Worm (Caenorhabditis elegans) whole organism, L1 larva: ENCODE results near the gene F40F4.7.

ENCODE experiments used
- C04F5.9 ChIP-seq: sonication (generic microtip); optimal IDR thresholded peaks from 2 replicates; lab custom pipeline; 2016; ENCODE audit warnings: missing genetic modification characterization, missing compliant biosample characterization
- C34B4.2 ChIP-seq: sonication (generic microtip); optimal IDR thresholded peaks from 2 replicates; lab custom pipeline; 2017; ENCODE audit warnings: mild to moderate bottlenecking, missing genetic modification characterization, missing compliant biosample characterization
- Y116A8C.19 ChIP-seq: sonication (generic microtip); optimal IDR thresholded peaks from 2 replicates; lab custom pipeline; 2016; ENCODE audit warnings: missing compliant biosample characterization, missing genetic modification characterization, borderline replicate concordance
- aly-2 ChIP-seq: fragments of 150-350 bp; optimal IDR thresholded peaks from 2 replicates; lab custom pipeline; 2014; ENCODE audit warnings: missing biosample characterization, missing genetic modification characterization
- ama-1 ChIP-seq: fragments of 150-350 bp; optimal IDR thresholded peaks from 2 replicates; lab custom pipeline; 2014
- ceh-63 ChIP-seq: fragments of 200-800 bp; sonication (Bioruptor generic); optimal IDR thresholded peaks from 2 replicates; lab custom pipeline; 2018; ENCODE audit warnings: mild to moderate bottlenecking, missing genetic modification characterization, missing compliant biosample characterization
- ceh-82 ChIP-seq, 3 experiments: fragments of 150-350 bp in 1 of 3; sonication (generic microtip) in 2 of 3; optimal IDR thresholded peaks; 2 replicates each; lab custom pipeline; 2014 to 2017; ENCODE audit warnings: missing biosample characterization in 3 of 3, missing genetic modification characterization in 3 of 3
- ceh-90 ChIP-seq: sonication (generic microtip); optimal IDR thresholded peaks from 2 replicates; lab custom pipeline; 2016; ENCODE audit warnings: missing genetic modification characterization, missing compliant biosample characterization
- dpl-1 ChIP-seq, 3 experiments: fragments of 150-350 bp in 2 of 3; sonication (generic microtip) in 1 of 3; optimal IDR thresholded peaks; 2 replicates each; lab custom pipeline; 2014 to 2017; ENCODE audit warnings: missing biosample characterization in 3 of 3, missing genetic modification characterization in 3 of 3, missing genetic modification reagents in 3 of 3
- dsc-1 ChIP-seq: sonication (generic microtip); optimal IDR thresholded peaks from 2 replicates; lab custom pipeline; 2016; ENCODE audit warnings: mild to moderate bottlenecking, missing genetic modification characterization, missing compliant biosample characterization
- elt-2 ChIP-seq: sonication (generic microtip); optimal IDR thresholded peaks from 2 replicates; lab custom pipeline; 2016; ENCODE audit warnings: missing genetic modification characterization, mild to moderate bottlenecking, inconsistent platforms, missing compliant biosample characterization, missing genetic modification reagents
- ets-5 ChIP-seq: fragments of 200-800 bp; sonication (Bioruptor generic); IDR thresholded peaks from 2 replicates; pipeline ENCODE4 v1.3.6; 2022; ENCODE audit warnings: missing genetic modification characterization, missing compliant biosample characterization
- fkh-4 ChIP-seq: sonication (generic microtip); optimal IDR thresholded peaks from 2 replicates; lab custom pipeline; 2016; ENCODE audit warnings: missing compliant biosample characterization, missing genetic modification characterization, borderline replicate concordance
- fkh-8 ChIP-seq: sonication (generic microtip); optimal IDR thresholded peaks from 2 replicates; lab custom pipeline; 2016; ENCODE audit warnings: mild to moderate bottlenecking, missing genetic modification characterization, missing compliant biosample characterization
- hlh-4 ChIP-seq: sonication (generic microtip); optimal IDR thresholded peaks from 2 replicates; lab custom pipeline; 2016; ENCODE audit warnings: mild to moderate bottlenecking, missing genetic modification characterization, missing compliant biosample characterization
- jun-1 ChIP-seq: fragments of 150-350 bp; optimal IDR thresholded peaks from 2 replicates; lab custom pipeline; 2014; ENCODE audit warnings: missing biosample characterization, missing genetic modification reagents, missing genetic modification characterization
- lin-13 ChIP-seq: fragments of 150-350 bp; optimal IDR thresholded peaks from 2 replicates; lab custom pipeline; 2014; ENCODE audit warnings: missing biosample characterization, missing genetic modification reagents, missing genetic modification characterization
- lin-14 ChIP-seq: fragments of 200-800 bp; sonication (Bioruptor generic); optimal IDR thresholded peaks from 2 replicates; lab custom pipeline; 2018; ENCODE audit warnings: mild to moderate bottlenecking, missing genetic modification characterization, moderate library complexity, missing compliant biosample characterization
- lin-35 ChIP-seq, 2 experiments: fragments of 150-350 bp; optimal IDR thresholded peaks; 2 replicates each; lab custom pipeline; 2014; ENCODE audit warnings: missing biosample characterization in 2 of 2, missing genetic modification characterization in 2 of 2, missing genetic modification reagents in 2 of 2
- lsy-2 ChIP-seq, 2 experiments: fragments of 150-350 bp; optimal IDR thresholded peaks; 2 replicates each; lab custom pipeline; 2014; ENCODE audit warnings: missing biosample characterization in 2 of 2, missing genetic modification characterization in 2 of 2
- mab-9 ChIP-seq: fragments of 200-800 bp; sonication (Bioruptor generic); IDR thresholded peaks from 2 replicates; pipeline ENCODE4 v1.3.6; 2022; ENCODE audit warnings: missing genetic modification reagents, missing genetic modification characterization, missing compliant biosample characterization
- mef-2 ChIP-seq: fragments of 150-350 bp; optimal IDR thresholded peaks from 2 replicates; lab custom pipeline; 2014; ENCODE audit warnings: missing biosample characterization, missing genetic modification characterization
- mep-1 ChIP-seq: fragments of 150-350 bp; optimal IDR thresholded peaks from 2 replicates; lab custom pipeline; 2014; ENCODE audit warnings: missing biosample characterization, missing genetic modification characterization
- nhr-20 ChIP-seq: sonication (generic microtip); optimal IDR thresholded peaks from 2 replicates; lab custom pipeline; 2016; ENCODE audit warnings: mild to moderate bottlenecking, missing genetic modification characterization, missing compliant biosample characterization
- nhr-47 ChIP-seq: sonication (generic microtip); optimal IDR thresholded peaks from 2 replicates; lab custom pipeline; 2016; ENCODE audit warnings: mild to moderate bottlenecking, missing genetic modification characterization, moderate library complexity, missing compliant biosample characterization
- nhr-71 ChIP-seq: sonication (generic microtip); optimal IDR thresholded peaks from 2 replicates; lab custom pipeline; 2016; ENCODE audit warnings: mild to moderate bottlenecking, missing genetic modification characterization, moderate library complexity, missing compliant biosample characterization
- nhr-90 ChIP-seq: sonication (generic microtip); optimal IDR thresholded peaks from 2 replicates; lab custom pipeline; 2016; ENCODE audit warnings: mild to moderate bottlenecking, missing genetic modification characterization, missing compliant biosample characterization; ENCODE audit not compliant: poor library complexity
- pqm-1 ChIP-seq: sonication (generic microtip); optimal IDR thresholded peaks from 3 replicates; lab custom pipeline; 2017; ENCODE audit warnings: missing biosample characterization, missing genetic modification characterization
- rnt-1 ChIP-seq: sonication (generic microtip); optimal IDR thresholded peaks from 2 replicates; lab custom pipeline; 2016; ENCODE audit warnings: mild to moderate bottlenecking, missing genetic modification characterization, moderate library complexity, missing compliant biosample characterization
- snpc-4 ChIP-seq: fragments of 150-350 bp; optimal IDR thresholded peaks from 2 replicates; lab custom pipeline; 2014; ENCODE audit warnings: missing biosample characterization, missing genetic modification characterization
- snu-23 ChIP-seq: sonication (generic microtip); optimal IDR thresholded peaks from 2 replicates; lab custom pipeline; 2016; ENCODE audit warnings: missing genetic modification characterization, missing compliant biosample characterization
- sox-4 ChIP-seq: sonication (generic microtip); optimal IDR thresholded peaks from 2 replicates; lab custom pipeline; 2016; ENCODE audit warnings: missing genetic modification characterization, missing compliant biosample characterization
- sup-37 ChIP-seq: fragments of 200-800 bp; sonication (Bioruptor generic); optimal IDR thresholded peaks from 2 replicates; lab custom pipeline; 2018; ENCODE audit warnings: mild to moderate bottlenecking, missing genetic modification characterization, missing compliant biosample characterization
- tlp-1 ChIP-seq: fragments of 150-350 bp; optimal IDR thresholded peaks from 2 replicates; lab custom pipeline; 2014; ENCODE audit warnings: missing biosample characterization, missing genetic modification characterization
- vab-15 ChIP-seq: sonication (generic microtip); optimal IDR thresholded peaks from 2 replicates; lab custom pipeline; 2017; ENCODE audit warnings: missing genotype, mild to moderate bottlenecking, missing genetic modification characterization, missing compliant biosample characterization
- zip-4 ChIP-seq: fragments of 200-800 bp; sonication (Bioruptor generic); optimal IDR thresholded peaks from 2 replicates; lab custom pipeline; 2018; ENCODE audit warnings: mild to moderate bottlenecking, missing genetic modification characterization, moderate library complexity, missing compliant biosample characterization
- ztf-4 ChIP-seq: fragments of 150-350 bp; optimal IDR thresholded peaks from 2 replicates; lab custom pipeline; 2014; ENCODE audit warnings: missing biosample characterization, missing genetic modification characterization

F40F4.7 gene

DNA sequence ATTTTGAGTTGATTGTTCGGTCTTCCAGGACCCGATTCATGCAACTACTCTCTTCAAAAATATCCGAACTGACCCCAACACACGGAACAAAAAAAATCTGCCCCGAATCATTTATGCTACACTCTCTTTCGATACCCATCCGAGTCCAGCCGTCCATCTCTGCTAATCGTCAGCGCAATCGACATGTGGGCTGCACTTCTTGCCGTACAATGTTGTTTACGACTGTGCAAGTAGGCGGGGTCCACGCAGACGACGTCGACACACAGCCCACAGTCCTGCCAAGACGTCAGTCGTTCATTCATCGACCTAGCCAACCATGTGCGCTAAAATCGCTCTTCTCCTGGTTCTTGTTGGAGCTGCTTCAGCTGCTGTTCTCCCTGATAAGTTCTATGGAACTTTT, 13.1 kb upstream of the F40F4.7 start, which contains the start of gene lbp-1:
Gene lbp-1 (plus strand): TSS at position 301 of the 400 bp plus-strand sequence.
- TF ChIP-seq mef-2: no peak
- no peak for TF ChIP-seq lsy-2 (tag; optimal IDR thresholded peaks at IDR 0.05; lab: Kevin White, UChicago)
- no peak for TF ChIP-seq ama-1 (lab: Kevin White, UChicago)
- TF ChIP-seq hlh-4 (tag; lab: Kevin White, UChicago): no peak
- no peak for TF ChIP-seq pqm-1 (tag; lab: Kevin White, UChicago)
- TF ChIP-seq sox-4: no peak

DNA sequence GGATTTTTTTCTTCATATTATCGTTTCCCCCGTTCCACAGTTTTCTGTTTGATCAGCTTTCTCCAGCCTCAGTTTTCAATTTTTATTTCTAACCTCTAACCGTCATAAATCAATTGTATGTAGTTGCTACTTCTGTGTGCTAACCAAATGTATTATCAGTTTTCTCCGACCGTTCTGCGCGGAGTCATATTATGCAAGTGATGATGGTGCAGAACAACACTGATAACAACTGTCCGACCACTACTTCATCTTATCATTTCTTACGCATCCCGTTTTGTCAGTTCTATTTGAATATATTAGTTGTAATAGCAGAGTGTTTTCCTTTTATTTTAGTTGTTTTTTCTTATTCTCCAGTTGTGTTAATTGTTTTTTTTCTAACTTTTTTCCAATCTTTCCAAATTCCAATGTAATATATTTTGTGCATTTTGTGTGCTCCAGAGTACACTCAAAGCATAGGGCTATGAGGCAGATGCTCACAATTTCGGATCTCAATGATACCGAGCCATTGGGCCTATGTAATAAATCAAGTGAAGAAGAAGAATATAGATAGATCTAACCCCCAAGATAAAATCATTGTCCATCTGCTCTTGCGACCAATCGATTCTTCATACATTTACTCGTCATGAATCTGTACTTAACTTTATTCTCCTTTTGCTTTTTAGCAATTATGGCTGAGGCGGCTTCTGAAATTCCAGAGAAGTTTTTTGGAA, 11.2 kb upstream of the F40F4.7 start, which contains the start of gene lbp-3:
Gene lbp-3 (plus strand): TSS at position 589 of the 710 bp plus-strand sequence.
- peak; percentile 7 for TF ChIP-seq nhr-90
- no peak for TF ChIP-seq lin-13 (GFP tag; lab: Kevin White, UChicago)
- TF ChIP-seq lin-14: peak; percentile 41
- no peak for TF ChIP-seq mep-1 (tag; lab: Kevin White, UChicago)
- no peak for TF ChIP-seq dpl-1 (GFP tag; optimal IDR thresholded peaks at IDR 0.05; lab: Kevin White, UChicago)
- no peak for TF ChIP-seq sox-4
- no peak for TF ChIP-seq snpc-4
- TF ChIP-seq Y116A8C.19 (tag; lab: Kevin White, UChicago): no peak
- no peak for TF ChIP-seq lin-35 (GFP tag; optimal IDR thresholded peaks at IDR 0.05; lab: Kevin White, UChicago)
- no peak for TF ChIP-seq vab-15
- TF ChIP-seq ets-5 (GFP tag; lab: Robert Waterston, UW): no peak
- TF ChIP-seq ztf-4 (tag; lab: Kevin White, UChicago): no peak
- no peak for TF ChIP-seq ceh-82 (tag; optimal IDR thresholded peaks at IDR 0.05; lab: Kevin White, UChicago)
- TF ChIP-seq snu-23: no peak
- TF ChIP-seq nhr-20: peak; percentile 53
- peak; percentile 98 for TF ChIP-seq elt-2 (tag; lab: Kevin White, UChicago)
- no peak for TF ChIP-seq C34B4.2 (tag; lab: Kevin White, UChicago)
- TF ChIP-seq nhr-71: peak; percentile 34
- peak; percentile 32 for TF ChIP-seq rnt-1
- peak; percentile 99 for TF ChIP-seq pqm-1 (tag; lab: Kevin White, UChicago)
- no peak for TF ChIP-seq aly-2 (tag; lab: Kevin White, UChicago)
- no peak for TF ChIP-seq zip-4 (GFP tag; lab: Kevin White, UChicago)
- peak; percentile 31 for TF ChIP-seq dsc-1
- TF ChIP-seq ceh-90 (tag; lab: Kevin White, UChicago): no peak
- TF ChIP-seq C04F5.9 (tag; lab: Kevin White, UChicago): no peak
- peak; percentile 1 for TF ChIP-seq jun-1 (tag; lab: Kevin White, UChicago)
- TF ChIP-seq nhr-47 (tag; lab: Kevin White, UChicago): no peak
- no peak for TF ChIP-seq tlp-1
- no peak for TF ChIP-seq ceh-63 (GFP tag; lab: Kevin White, UChicago)
- no peak for TF ChIP-seq sup-37 (GFP tag; lab: Kevin White, UChicago)
- TF ChIP-seq, all 84 proteins: peak for 9

DNA sequence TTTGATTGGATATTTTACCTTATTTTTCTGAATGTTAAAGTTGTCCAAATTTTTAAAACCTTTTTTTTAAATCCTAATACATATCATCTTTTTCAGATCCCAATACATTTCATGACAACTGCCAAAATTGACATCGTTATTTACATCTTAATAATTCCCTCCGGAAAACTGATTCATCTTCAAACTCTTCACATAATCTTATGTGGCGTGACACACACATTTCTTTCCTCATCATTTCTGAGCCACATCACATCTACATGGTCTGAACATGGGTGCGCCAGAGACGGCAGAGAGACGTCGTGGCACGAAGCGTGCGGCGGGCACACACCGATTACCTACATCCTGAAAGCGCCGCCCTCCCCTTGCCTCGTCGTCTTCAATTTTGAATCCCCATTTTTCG, 6.8 kb upstream of the F40F4.7 start, which contains the start of gene tba-9:
Gene tba-9 (plus strand): TSS at position 301 of the 400 bp plus-strand sequence.
- TF ChIP-seq lin-35 (GFP tag; optimal IDR thresholded peaks at IDR 0.05; lab: Kevin White, UChicago) (no peak), fkh-8 (peak; percentile 28), lin-14 (peak; percentile 16), fkh-4 (tag; lab: Kevin White, UChicago) (no peak), mab-9 (no peak), snu-23 (no peak)
